Fruit fly (Drosophila melanogaster) whole organism, embryonic: Measurements from ENCODE around the gene CG14205.

ENCODE experiments used
- Asciz ChIP-seq: fragments of 200-800 bp; sonication (Bioruptor generic); optimal IDR thresholded peaks from 2 replicates; lab custom pipeline; 2017; ENCODE audit warnings: missing biosample characterization, mild to moderate bottlenecking, missing genetic modification characterization, missing genetic modification reagents
- Bgb ChIP-seq: fragments of 200-800 bp; sonication (Bioruptor generic); IDR thresholded peaks from 2 replicates; pipeline ENCODE4 v1.3.6; 2022; ENCODE audit warnings: missing biosample characterization, missing genetic modification characterization; ENCODE audit not compliant: partially characterized antibody
- CG10209 ChIP-seq: fragments of 200-800 bp; sonication (Bioruptor generic); optimal IDR thresholded peaks from 3 replicates; lab custom pipeline; 2017; ENCODE audit warnings: missing biosample characterization, mild to moderate bottlenecking, missing genetic modification characterization, missing genetic modification reagents
- CG11456 ChIP-seq: fragments of 200-800 bp; sonication (Bioruptor generic); IDR thresholded peaks from 3 replicates; pipeline ENCODE4 v1.3.6; 2022; ENCODE audit warnings: missing biosample characterization, missing genetic modification characterization
- CG12299 ChIP-seq: fragments of 200-800 bp; sonication (Bioruptor generic); optimal IDR thresholded peaks from 2 replicates; lab custom pipeline; 2018; ENCODE audit warnings: missing biosample characterization, mild to moderate bottlenecking, missing genetic modification characterization
- CG14014 ChIP-seq: fragments of 200-800 bp; sonication (Bioruptor generic); IDR thresholded peaks from 2 replicates; pipeline ENCODE4 v1.3.6; 2022; ENCODE audit warnings: missing biosample characterization, missing genetic modification characterization
- CG14710 ChIP-seq: fragments of 200-800 bp; sonication (Bioruptor generic); optimal IDR thresholded peaks from 3 replicates; lab custom pipeline; 2019; ENCODE audit warnings: missing biosample characterization, mild to moderate bottlenecking, missing genetic modification characterization, moderate library complexity
- CG1647 ChIP-seq: fragments of 200-800 bp; sonication (Bioruptor generic); optimal IDR thresholded peaks from 3 replicates; lab custom pipeline; 2016; ENCODE audit warnings: missing biosample characterization, missing genetic modification characterization
- CG16779 ChIP-seq: fragments of 200-800 bp; sonication (Bioruptor generic); IDR thresholded peaks from 2 replicates; pipeline ENCODE4 v1.3.6; 2022; ENCODE audit warnings: missing biosample characterization, missing genetic modification characterization
- CG17829 ChIP-seq: fragments of 200-800 bp; optimal IDR thresholded peaks from 2 replicates; lab custom pipeline; 2019; ENCODE audit warnings: missing biosample characterization, mild to moderate bottlenecking, missing genetic modification characterization, moderate library complexity
- CG17912 ChIP-seq: fragments of 200-800 bp; sonication (Bioruptor generic); optimal IDR thresholded peaks from 2 replicates; lab custom pipeline; 2018; ENCODE audit warnings: missing biosample characterization, mild to moderate bottlenecking, missing genetic modification characterization
- CG31224 ChIP-seq: fragments of 200-800 bp; sonication (Bioruptor generic); IDR thresholded peaks from 2 replicates; pipeline ENCODE4 v1.3.6; 2022; ENCODE audit warnings: missing biosample characterization, missing genetic modification characterization
- CG3407 ChIP-seq: fragments of 200-800 bp; sonication (Bioruptor generic); optimal IDR thresholded peaks from 2 replicates; lab custom pipeline; 2018; ENCODE audit warnings: missing biosample characterization, mild to moderate bottlenecking, missing genetic modification characterization
- CG6683 ChIP-seq: fragments of 200-800 bp; sonication (Bioruptor generic); optimal IDR thresholded peaks from 2 replicates; lab custom pipeline; 2017; ENCODE audit warnings: missing biosample characterization, mild to moderate bottlenecking, missing genetic modification characterization, missing genetic modification reagents
- CG7357 ChIP-seq: fragments of 200-800 bp; sonication (Bioruptor generic); IDR thresholded peaks from 3 replicates; pipeline ENCODE4 v1.3.6; 2022; ENCODE audit warnings: missing biosample characterization, missing genetic modification characterization
- CG7839 ChIP-seq: fragments of 200-800 bp; sonication (Bioruptor generic); optimal IDR thresholded peaks from 3 replicates; lab custom pipeline; 2018; ENCODE audit warnings: missing biosample characterization, mild to moderate bottlenecking, missing genetic modification characterization, moderate library complexity
- CG8089 ChIP-seq: fragments of 200-800 bp; sonication (Bioruptor generic); optimal IDR thresholded peaks from 3 replicates; lab custom pipeline; 2016; ENCODE audit warnings: missing biosample characterization, missing genetic modification characterization
- CG9609 ChIP-seq: fragments of 200-800 bp; sonication (Bioruptor generic); optimal IDR thresholded peaks from 3 replicates; lab custom pipeline; 2016; ENCODE audit warnings: missing biosample characterization, missing genetic modification characterization
- CG9797 ChIP-seq: fragments of 200-800 bp; sonication (Bioruptor generic); optimal IDR thresholded peaks from 3 replicates; lab custom pipeline; 2018; ENCODE audit warnings: missing biosample characterization, mild to moderate bottlenecking, missing genetic modification characterization
- CG9932 ChIP-seq: fragments of 200-800 bp; sonication (Bioruptor generic); IDR thresholded peaks from 2 replicates; pipeline ENCODE4 v1.3.6; 2022; ENCODE audit warnings: missing biosample characterization, missing genetic modification characterization
- D ChIP-seq, 2 experiments: fragments of 200-800 bp in 1 of 2; fragments of >200 bp in 1 of 2; sonication (Bioruptor generic) in 1 of 2; optimal IDR thresholded peaks; 2 replicates in 1 of 2; 3 replicates in 1 of 2; lab custom pipeline; 2017; ENCODE audit warnings: mild to moderate bottlenecking in 1 of 2, missing biosample characterization in 1 of 2, missing genetic modification characterization in 1 of 2, missing genetic modification reagents in 1 of 2
- Dad ChIP-seq: fragments of 200-800 bp; sonication (Bioruptor generic); optimal IDR thresholded peaks from 3 replicates; lab custom pipeline; 2016; ENCODE audit warnings: missing biosample characterization, missing genetic modification characterization
- Dfd ChIP-seq, 2 experiments: fragments of >200 bp; optimal IDR thresholded peaks; 2 replicates each; lab custom pipeline; 2017; ENCODE audit warnings: missing biosample characterization in 2 of 2, missing genetic modification characterization in 2 of 2
- Dp ChIP-seq: fragments of 200-800 bp; sonication (Bioruptor generic); optimal IDR thresholded peaks from 2 replicates; lab custom pipeline; 2018; ENCODE audit warnings: missing biosample characterization, mild to moderate bottlenecking, missing genetic modification characterization, moderate library complexity
- ERR ChIP-seq: fragments of 200-800 bp; sonication (Bioruptor generic); optimal IDR thresholded peaks from 2 replicates; lab custom pipeline; 2016; ENCODE audit warnings: missing biosample characterization, missing genetic modification characterization
- Ets97D ChIP-seq: fragments of 200-800 bp; sonication (Bioruptor generic); optimal IDR thresholded peaks from 3 replicates; lab custom pipeline; 2016; ENCODE audit warnings: missing biosample characterization, missing genetic modification characterization
- Gsc ChIP-seq: fragments of 200-800 bp; sonication (Bioruptor generic); IDR thresholded peaks from 2 replicates; pipeline ENCODE4 v1.3.6; 2022; ENCODE audit warnings: missing biosample characterization, missing genetic modification characterization
- Myb ChIP-seq: fragments of 200-800 bp; sonication (Bioruptor generic); optimal IDR thresholded peaks from 2 replicates; lab custom pipeline; 2016; ENCODE audit warnings: missing biosample characterization, missing genetic modification characterization
- Oli ChIP-seq: fragments of 200-800 bp; sonication (Bioruptor generic); optimal IDR thresholded peaks from 2 replicates; lab custom pipeline; 2018; ENCODE audit warnings: missing biosample characterization, mild to moderate bottlenecking, missing genetic modification characterization, moderate library complexity
- amos ChIP-seq: fragments of 200-800 bp; sonication (Bioruptor generic); IDR thresholded peaks from 2 replicates; pipeline ENCODE4 v1.3.6; 2022; ENCODE audit warnings: missing biosample characterization, missing genetic modification characterization; ENCODE audit not compliant: partially characterized antibody
- bcd ChIP-seq: fragments of 200-800 bp; sonication (Bioruptor generic); optimal IDR thresholded peaks from 2 replicates; lab custom pipeline; 2017; ENCODE audit warnings: missing biosample characterization, mild to moderate bottlenecking, missing genetic modification characterization
- caup ChIP-seq: fragments of 200-800 bp; sonication (Bioruptor generic); optimal IDR thresholded peaks from 3 replicates; lab custom pipeline; 2017; ENCODE audit warnings: missing biosample characterization, mild to moderate bottlenecking, missing genetic modification characterization, moderate library complexity; ENCODE audit not compliant: severe bottlenecking
- chm ChIP-seq: fragments of 200-800 bp; sonication (Bioruptor generic); IDR thresholded peaks from 2 replicates; pipeline ENCODE4 v1.3.6; 2022; ENCODE audit warnings: missing biosample characterization, missing genetic modification characterization
- ci ChIP-seq: fragments of 200-800 bp; sonication (Bioruptor generic); IDR thresholded peaks from 3 replicates; pipeline ENCODE4 v1.3.6; 2022; ENCODE audit warnings: missing biosample characterization, missing genetic modification characterization
- dmrt11E ChIP-seq: fragments of 200-800 bp; sonication (Bioruptor generic); optimal IDR thresholded peaks from 3 replicates; lab custom pipeline; 2018; ENCODE audit warnings: missing biosample characterization, mild to moderate bottlenecking, missing genetic modification characterization, moderate library complexity
- esg ChIP-seq: fragments of 200-800 bp; sonication (Bioruptor generic); conservative IDR thresholded peaks from 2 replicates; pipeline ENCODE4 v1.3.6; 2022; ENCODE audit warnings: missing biosample characterization, missing genetic modification characterization
- fru ChIP-seq: fragments of >200 bp; optimal IDR thresholded peaks from 2 replicates; lab custom pipeline; 2017
- gro ChIP-seq: fragments of 200-800 bp; sonication (Bioruptor generic); optimal IDR thresholded peaks from 2 replicates; lab custom pipeline; 2016; ENCODE audit warnings: missing biosample characterization, missing genetic modification characterization
- insv ChIP-seq, 2 experiments: fragments of 200-800 bp; sonication (Bioruptor generic); optimal IDR thresholded peaks; 3 replicates each; lab custom pipeline; 2016 to 2018; ENCODE audit warnings: missing biosample characterization in 2 of 2, missing genetic modification characterization in 2 of 2
- knrl ChIP-seq: fragments of 200-800 bp; sonication (Bioruptor generic); IDR thresholded peaks from 3 replicates; pipeline ENCODE4 v1.3.6; 2022; ENCODE audit warnings: missing biosample characterization, missing genetic modification characterization; ENCODE audit not compliant: partially characterized antibody
- maf-S ChIP-seq: fragments of 200-800 bp; sonication (Bioruptor generic); optimal IDR thresholded peaks from 2 replicates; lab custom pipeline; 2016; ENCODE audit warnings: missing biosample characterization, missing genetic modification characterization
- nerfin-1 ChIP-seq: fragments of 200-800 bp; sonication (Bioruptor generic); optimal IDR thresholded peaks from 3 replicates; lab custom pipeline; 2019; ENCODE audit warnings: missing biosample characterization, mild to moderate bottlenecking, missing genetic modification characterization, moderate library complexity
- nom ChIP-seq: fragments of 200-800 bp; sonication (Bioruptor generic); optimal IDR thresholded peaks from 2 replicates; lab custom pipeline; 2017; ENCODE audit warnings: missing biosample characterization, missing genetic modification characterization, mild to moderate bottlenecking, moderate library complexity, missing genetic modification reagents
- sisA ChIP-seq: fragments of 200-800 bp; sonication (Bioruptor generic); IDR thresholded peaks from 2 replicates; pipeline ENCODE4 v1.3.6; 2022; ENCODE audit warnings: missing biosample characterization, missing genetic modification characterization
- stwl ChIP-seq: fragments of 200-800 bp; sonication (Bioruptor generic); optimal IDR thresholded peaks from 3 replicates; lab custom pipeline; 2018; ENCODE audit warnings: missing biosample characterization, mild to moderate bottlenecking, missing genetic modification characterization, moderate library complexity
- sug ChIP-seq: fragments of 200-800 bp; optimal IDR thresholded peaks from 2 replicates; lab custom pipeline; 2019; ENCODE audit warnings: missing biosample characterization, mild to moderate bottlenecking, missing genetic modification characterization, moderate library complexity
- tin ChIP-seq: fragments of 200-800 bp; sonication (Bioruptor generic); optimal IDR thresholded peaks from 3 replicates; lab custom pipeline; 2016; ENCODE audit warnings: missing biosample characterization, missing genetic modification characterization
- trem ChIP-seq: fragments of 200-800 bp; optimal IDR thresholded peaks from 3 replicates; lab custom pipeline; 2019; ENCODE audit warnings: missing biosample characterization, mild to moderate bottlenecking, missing genetic modification characterization, moderate library complexity

CG14205 gene

dm6 chrX:19642819-19643504 lies 50.6 kb downstream of the CG14205 start, which contains the start of the genes CG12237 and Sec61gamma:
Gene CG12237, minus strand, starts transcription at chrX:19642869.
Gene Sec61gamma, plus strand, starts transcription at chrX:19643327.
- TF ChIP-seq Gsc: no peak
- TF ChIP-seq CG17912 (GFP tag; lab: Kevin White, UChicago): no peak
- no peak for TF ChIP-seq CG8089 (GFP tag; lab: Kevin White, UChicago)
- peak in 1 of 2 experiments; percentile 89 for TF ChIP-seq insv (GFP tag; optimal IDR thresholded peaks at IDR 0.05; lab: Kevin White, UChicago)
- TF ChIP-seq maf-S (GFP tag; lab: Kevin White, UChicago): peak; percentile 11
- peak; percentile 44 for TF ChIP-seq sug (tag; lab: Kevin White, UChicago)
- peak; percentile 24 for TF ChIP-seq Dad (GFP tag; lab: Kevin White, UChicago)
- no peak for TF ChIP-seq CG10209
- TF ChIP-seq CG1647 (GFP tag; lab: Kevin White, UChicago): peak; percentile 14
- no peak for TF ChIP-seq Oli (tag; lab: Kevin White, UChicago)
- peak; percentile 41; the same call in 1 of the 2 replicates for TF ChIP-seq chm
- TF ChIP-seq trem: peak; percentile 30
- no peak for TF ChIP-seq CG16779
- peak; percentile 30; the same call in 1 of the 2 replicates for TF ChIP-seq Bgb (GFP tag; lab: Robert Waterston, UW)
- TF ChIP-seq CG14014 (GFP tag; lab: Robert Waterston, UW): peak; percentile 9; the same call in 1 of the 2 replicates
- no peak for TF ChIP-seq CG12299 (tag; lab: Kevin White, UChicago)
- peak; percentile 50; the same call in 1 of the 2 replicates for TF ChIP-seq amos (GFP tag; lab: Robert Waterston, UW)
- TF ChIP-seq CG3407 (GFP tag; lab: Kevin White, UChicago): no peak
- peak; percentile 49 for TF ChIP-seq CG17829 (tag; lab: Kevin White, UChicago)
- no peak for TF ChIP-seq CG6683
- no peak for TF ChIP-seq D (optimal IDR thresholded peaks at IDR 0.05; lab: Kevin White, UChicago)
- TF ChIP-seq D (GFP tag; optimal IDR thresholded peaks at IDR 0.05; lab: Kevin White, UChicago): no peak
- peak; percentile 25 for TF ChIP-seq ERR
- TF ChIP-seq gro (GFP tag; lab: Kevin White, UChicago): peak; percentile 26
- peak; percentile 60 for TF ChIP-seq CG14710 (tag; lab: Kevin White, UChicago)
- peak; percentile 10 for TF ChIP-seq nerfin-1 (tag; lab: Kevin White, UChicago)
- no peak for TF ChIP-seq CG7839
- TF ChIP-seq tin (GFP tag; lab: Kevin White, UChicago): no peak
- peak; percentile 31 for TF ChIP-seq CG9797 (GFP tag; lab: Kevin White, UChicago)
- TF ChIP-seq esg (GFP tag; lab: Robert Waterston, UW): no peak
- peak; percentile 53; the same call in 1 of the 2 replicates for TF ChIP-seq CG9932
- TF ChIP-seq CG7357 (GFP tag; lab: Robert Waterston, UW): no peak
- TF ChIP-seq dmrt11E: peak; percentile 6
- no peak for TF ChIP-seq knrl
- 0 out of 2 replicates have a peak, but pooled peaks have one; percentile 12 for TF ChIP-seq sisA (GFP tag; lab: Robert Waterston, UW)
- peak; percentile 72 for TF ChIP-seq nom (GFP tag; lab: Kevin White, UChicago)
- TF ChIP-seq caup: no peak
- peak; percentile 62; the same call in 1 of the 3 replicates for TF ChIP-seq CG11456 (GFP tag; lab: Robert Waterston, UW)
- peak; percentile 93 for TF ChIP-seq Ets97D
- no peak for TF ChIP-seq Dfd (GFP tag; optimal IDR thresholded peaks at IDR 0.05; lab: Kevin White, UChicago)
- peak; percentile 74 for TF ChIP-seq ci (GFP tag; lab: Robert Waterston, UW)
- no peak for TF ChIP-seq Asciz (GFP tag; lab: Kevin White, UChicago)
- TF ChIP-seq CG9609: peak; percentile 24
- peak; percentile 45 for TF ChIP-seq stwl (tag; lab: Kevin White, UChicago)
- TF ChIP-seq Dp (GFP tag; lab: Kevin White, UChicago): peak; percentile 10
- TF ChIP-seq CG31224 (GFP tag; lab: Robert Waterston, UW): no peak
- TF ChIP-seq fru (lab: Kevin White, UChicago): no peak
- TF ChIP-seq Myb (GFP tag; lab: Kevin White, UChicago): peak; percentile 22
- peak; percentile 42 for TF ChIP-seq bcd
